Fruit fly (Drosophila melanogaster) whole organism, embryonic: Measurements from ENCODE around the gene CG14273.

ENCODE experiments used
- BEAF-32 ChIP-seq: fragments of 200-800 bp; sonication (Bioruptor generic); optimal IDR thresholded peaks from 3 replicates; lab custom pipeline; 2017; ENCODE audit warnings: missing biosample characterization, missing genetic modification characterization, mild to moderate bottlenecking, moderate library complexity, missing genetic modification reagents
- CG11504 ChIP-seq: fragments of 200-800 bp; sonication (Bioruptor generic); optimal IDR thresholded peaks from 3 replicates; lab custom pipeline; 2019; ENCODE audit warnings: missing biosample characterization, mild to moderate bottlenecking, missing genetic modification characterization, moderate library complexity
- CG13287 ChIP-seq: fragments of 200-800 bp; sonication (Bioruptor generic); IDR thresholded peaks from 2 replicates; pipeline ENCODE4 v1.3.6; 2022; ENCODE audit warnings: missing biosample characterization, missing genetic modification characterization; ENCODE audit not compliant: partially characterized antibody
- CG14014 ChIP-seq: fragments of 200-800 bp; sonication (Bioruptor generic); IDR thresholded peaks from 2 replicates; pipeline ENCODE4 v1.3.6; 2022; ENCODE audit warnings: missing biosample characterization, missing genetic modification characterization
- CG14710 ChIP-seq: fragments of 200-800 bp; sonication (Bioruptor generic); optimal IDR thresholded peaks from 3 replicates; lab custom pipeline; 2019; ENCODE audit warnings: missing biosample characterization, mild to moderate bottlenecking, missing genetic modification characterization, moderate library complexity
- CG15269 ChIP-seq: fragments of 200-800 bp; sonication (Bioruptor generic); optimal IDR thresholded peaks from 2 replicates; lab custom pipeline; 2018; ENCODE audit warnings: missing biosample characterization, mild to moderate bottlenecking, missing genetic modification characterization, moderate library complexity
- CG16813 ChIP-seq: fragments of 200-800 bp; sonication (Bioruptor generic); IDR thresholded peaks from 3 replicates; pipeline ENCODE4 v1.3.6; 2022; ENCODE audit warnings: missing biosample characterization, missing genetic modification characterization; ENCODE audit not compliant: partially characterized antibody
- CG16863 ChIP-seq: fragments of 200-800 bp; sonication (Bioruptor generic); optimal IDR thresholded peaks from 3 replicates; lab custom pipeline; 2016; ENCODE audit warnings: missing biosample characterization, missing genetic modification characterization
- CG17829 ChIP-seq: fragments of 200-800 bp; optimal IDR thresholded peaks from 2 replicates; lab custom pipeline; 2019; ENCODE audit warnings: missing biosample characterization, mild to moderate bottlenecking, missing genetic modification characterization, moderate library complexity
- CG2712 ChIP-seq: fragments of 200-800 bp; optimal IDR thresholded peaks from 3 replicates; lab custom pipeline; 2019; ENCODE audit warnings: missing biosample characterization, mild to moderate bottlenecking, missing genetic modification characterization, moderate library complexity
- CG34422 ChIP-seq: fragments of 200-800 bp; sonication (Bioruptor generic); IDR thresholded peaks from 3 replicates; pipeline ENCODE4 v1.3.6; 2022; ENCODE audit warnings: missing biosample characterization, missing genetic modification characterization
- CG6689 ChIP-seq: fragments of 200-800 bp; sonication (Bioruptor generic); IDR thresholded peaks from 2 replicates; pipeline ENCODE4 v1.3.6; 2022; ENCODE audit warnings: missing biosample characterization, missing genetic modification characterization
- CG7963 ChIP-seq: fragments of 200-800 bp; sonication (Bioruptor generic); IDR thresholded peaks from 3 replicates; pipeline ENCODE4 v1.3.6; 2022; ENCODE audit warnings: missing biosample characterization, missing genetic modification characterization; ENCODE audit not compliant: partially characterized antibody
- CG8290 ChIP-seq, 3 experiments: fragments of 200-800 bp; sonication (Bioruptor generic); optimal IDR thresholded peaks; 2 replicates each; lab custom pipeline; 2016 to 2019; ENCODE audit warnings: missing biosample characterization in 3 of 3, missing genetic modification characterization in 3 of 3, mild to moderate bottlenecking in 2 of 3, moderate library complexity in 1 of 3
- CG9817 ChIP-seq: fragments of 200-800 bp; sonication (Bioruptor generic); optimal IDR thresholded peaks from 2 replicates; lab custom pipeline; 2018; ENCODE audit warnings: missing biosample characterization, mild to moderate bottlenecking, missing genetic modification characterization, moderate library complexity
- Dll ChIP-seq: fragments of 200-800 bp; sonication (Bioruptor generic); IDR thresholded peaks from 4 replicates; pipeline ENCODE4 v1.3.6; 2022; ENCODE audit warnings: missing biosample characterization, missing genetic modification characterization; ENCODE audit not compliant: partially characterized antibody
- Doc3 ChIP-seq: fragments of 200-800 bp; sonication (Bioruptor generic); IDR thresholded peaks from 3 replicates; pipeline ENCODE4 v1.3.6; 2022; ENCODE audit warnings: missing biosample characterization, missing genetic modification characterization; ENCODE audit not compliant: partially characterized antibody
- E2f2 ChIP-seq: fragments of 200-800 bp; sonication (Bioruptor generic); IDR thresholded peaks from 2 replicates; pipeline ENCODE4 v1.3.6; 2022; ENCODE audit warnings: missing biosample characterization, missing genetic modification characterization
- Fer3 ChIP-seq: fragments of 200-800 bp; sonication (Bioruptor generic); optimal IDR thresholded peaks from 2 replicates; lab custom pipeline; 2018; ENCODE audit warnings: missing biosample characterization, mild to moderate bottlenecking, missing genetic modification characterization, moderate library complexity
- HLH4C ChIP-seq: fragments of 200-800 bp; sonication (Bioruptor generic); IDR thresholded peaks from 3 replicates; pipeline ENCODE4 v1.3.6; 2022; ENCODE audit warnings: missing biosample characterization, missing genetic modification characterization; ENCODE audit not compliant: partially characterized antibody
- Lim3 ChIP-seq: fragments of 200-800 bp; sonication (Bioruptor generic); IDR thresholded peaks from 2 replicates; pipeline ENCODE4 v1.3.6; 2022; ENCODE audit warnings: missing biosample characterization, missing genetic modification characterization
- MESR4 ChIP-seq: fragments of 200-800 bp; sonication (Bioruptor generic); optimal IDR thresholded peaks from 2 replicates; lab custom pipeline; 2018; ENCODE audit warnings: missing biosample characterization, mild to moderate bottlenecking, missing genetic modification characterization, moderate library complexity
- Scr ChIP-seq: fragments of 200-800 bp; sonication (Bioruptor generic); IDR thresholded peaks from 2 replicates; pipeline ENCODE4 v1.3.6; 2022; ENCODE audit warnings: missing biosample characterization, missing genetic modification characterization; ENCODE audit not compliant: partially characterized antibody
- Sin3A ChIP-seq: fragments of >200 bp; optimal IDR thresholded peaks from 2 replicates; lab custom pipeline; 2018
- Usf ChIP-seq: fragments of 200-800 bp; sonication (Bioruptor generic); optimal IDR thresholded peaks from 2 replicates; lab custom pipeline; 2017; ENCODE audit warnings: missing genotype, missing biosample characterization, missing genetic modification characterization
- amos ChIP-seq: fragments of 200-800 bp; sonication (Bioruptor generic); IDR thresholded peaks from 2 replicates; pipeline ENCODE4 v1.3.6; 2022; ENCODE audit warnings: missing biosample characterization, missing genetic modification characterization; ENCODE audit not compliant: partially characterized antibody
- ap ChIP-seq: fragments of 200-800 bp; sonication (Bioruptor generic); IDR thresholded peaks from 2 replicates; pipeline ENCODE4 v1.3.6; 2022; ENCODE audit warnings: missing biosample characterization, missing genetic modification characterization
- ato ChIP-seq: fragments of 200-800 bp; sonication (Bioruptor generic); IDR thresholded peaks from 2 replicates; pipeline ENCODE4 v1.3.6; 2022; ENCODE audit warnings: missing biosample characterization, missing genetic modification characterization; ENCODE audit not compliant: partially characterized antibody
- bbx ChIP-seq: fragments of 200-800 bp; sonication (Bioruptor generic); IDR thresholded peaks from 2 replicates; pipeline ENCODE4 v1.3.6; 2022; ENCODE audit warnings: missing biosample characterization, missing genetic modification characterization; ENCODE audit not compliant: partially characterized antibody
- cato ChIP-seq: fragments of 200-800 bp; sonication (Bioruptor generic); optimal IDR thresholded peaks from 2 replicates; lab custom pipeline; 2016; ENCODE audit warnings: missing biosample characterization, missing genetic modification characterization, borderline replicate concordance
- chinmo ChIP-seq: fragments of 200-800 bp; sonication (Bioruptor generic); IDR thresholded peaks from 4 replicates; pipeline ENCODE4 v1.3.6; 2022; ENCODE audit warnings: missing biosample characterization, missing genetic modification characterization; ENCODE audit not compliant: partially characterized antibody
- crp ChIP-seq, 2 experiments: fragments of 200-800 bp; sonication (Bioruptor generic); optimal IDR thresholded peaks; 2 replicates in 1 of 2; 3 replicates in 1 of 2; lab custom pipeline; 2017; ENCODE audit warnings: missing biosample characterization in 2 of 2, missing genetic modification characterization in 2 of 2, mild to moderate bottlenecking in 1 of 2, moderate library complexity in 1 of 2
- dati ChIP-seq: fragments of 200-800 bp; sonication (Bioruptor generic); IDR thresholded peaks from 2 replicates; pipeline ENCODE4 v1.3.6; 2022; ENCODE audit warnings: missing biosample characterization, missing genetic modification characterization
- exex ChIP-seq: fragments of 200-800 bp; sonication (Bioruptor generic); optimal IDR thresholded peaks from 4 replicates; lab custom pipeline; 2018; ENCODE audit warnings: missing biosample characterization, mild to moderate bottlenecking, missing genetic modification characterization, moderate library complexity
- hbn ChIP-seq: fragments of 200-800 bp; sonication (Bioruptor generic); IDR thresholded peaks from 2 replicates; pipeline ENCODE4 v1.3.6; 2022; ENCODE audit warnings: missing biosample characterization, missing genetic modification characterization; ENCODE audit not compliant: partially characterized antibody
- inv ChIP-seq: fragments of 200-800 bp; sonication (Bioruptor generic); IDR thresholded peaks from 2 replicates; pipeline ENCODE4 v1.3.6; 2022; ENCODE audit warnings: missing biosample characterization, missing genetic modification characterization; ENCODE audit not compliant: partially characterized antibody
- knrl ChIP-seq: fragments of 200-800 bp; sonication (Bioruptor generic); IDR thresholded peaks from 3 replicates; pipeline ENCODE4 v1.3.6; 2022; ENCODE audit warnings: missing biosample characterization, missing genetic modification characterization; ENCODE audit not compliant: partially characterized antibody
- mld ChIP-seq: fragments of 200-800 bp; sonication (Bioruptor generic); IDR thresholded peaks from 3 replicates; pipeline ENCODE4 v1.3.6; 2022; ENCODE audit warnings: missing biosample characterization, missing genetic modification characterization; ENCODE audit not compliant: partially characterized antibody
- nerfin-2 ChIP-seq: fragments of 200-800 bp; sonication (Bioruptor generic); IDR thresholded peaks from 2 replicates; pipeline ENCODE4 v1.3.6; 2022; ENCODE audit warnings: missing biosample characterization, missing genetic modification characterization; ENCODE audit not compliant: partially characterized antibody
- sens ChIP-seq: fragments of 200-800 bp; sonication (Bioruptor generic); peaks from one replicate; lab custom pipeline; 2016; ENCODE audit warnings: missing biosample characterization, missing genetic modification characterization
- sim ChIP-seq: fragments of 200-800 bp; sonication (Bioruptor generic); IDR thresholded peaks from 2 replicates; pipeline ENCODE4 v1.3.6; 2022; ENCODE audit warnings: missing biosample characterization, missing genetic modification characterization
- sna ChIP-seq: fragments of 200-800 bp; sonication (Bioruptor generic); IDR thresholded peaks from 2 replicates; pipeline ENCODE4 v1.3.6; 2022; ENCODE audit warnings: missing biosample characterization, missing genetic modification characterization; ENCODE audit not compliant: partially characterized antibody
- sob ChIP-seq: fragments of 200-800 bp; sonication (Bioruptor generic); IDR thresholded peaks from 2 replicates; pipeline ENCODE4 v1.3.6; 2022; ENCODE audit warnings: missing biosample characterization, missing genetic modification characterization
- tna ChIP-seq: fragments of 200-800 bp; sonication (Bioruptor generic); IDR thresholded peaks from 2 replicates; pipeline ENCODE4 v1.3.6; 2022; ENCODE audit warnings: missing biosample characterization, missing genetic modification characterization; ENCODE audit not compliant: partially characterized antibody
- unc-4 ChIP-seq: fragments of 200-800 bp; sonication (Bioruptor generic); IDR thresholded peaks from 2 replicates; pipeline ENCODE4 v1.3.6; 2022; ENCODE audit warnings: missing biosample characterization, missing genetic modification characterization; ENCODE audit not compliant: partially characterized antibody
- vnd ChIP-seq: fragments of 200-800 bp; sonication (Bioruptor generic); IDR thresholded peaks from 3 replicates; pipeline ENCODE4 v1.3.6; 2022; ENCODE audit warnings: missing biosample characterization, missing genetic modification characterization; ENCODE audit not compliant: partially characterized antibody
- vvl ChIP-seq: fragments of 200-800 bp; sonication (Bioruptor generic); IDR thresholded peaks from 2 replicates; pipeline ENCODE4 v1.3.6; 2022; ENCODE audit warnings: missing biosample characterization, missing genetic modification characterization

Gene CG14273

DNA sequence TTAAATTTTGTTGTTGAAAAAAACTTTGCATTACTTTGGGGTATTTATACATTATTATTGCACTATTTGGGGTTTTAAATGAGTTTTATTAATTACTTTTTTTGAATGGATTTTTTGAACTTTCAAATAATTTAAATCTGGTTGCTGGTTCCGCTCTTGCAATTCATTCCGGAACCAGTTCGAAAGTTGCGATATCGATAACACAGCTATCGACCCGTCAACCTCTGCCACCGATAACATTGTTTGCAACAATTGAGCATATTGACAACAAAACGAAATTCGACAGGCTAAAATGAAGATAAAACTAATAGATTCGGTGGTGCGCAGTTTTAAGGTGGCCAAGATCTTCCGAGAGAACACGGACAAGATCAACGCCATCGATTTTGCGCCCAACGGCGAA lies 31.7 kb downstream of the CG14273 start, which contains the start of gene Wdr82 (continued):
- TF ChIP-seq sob (GFP tag; lab: Robert Waterston, UW) = no peak
- TF ChIP-seq CG8290 (GFP tag; optimal IDR thresholded peaks at IDR 0.05; lab: Kevin White, UChicago) = no peak
- peak in 1 of 2 experiments; percentile 10 for TF ChIP-seq CG8290 (tag; optimal IDR thresholded peaks at IDR 0.05; lab: Kevin White, UChicago)
- no peak for TF ChIP-seq ap (GFP tag; lab: Robert Waterston, UW)
- peak; percentile 76 for TF ChIP-seq unc-4 (GFP tag; lab: Robert Waterston, UW)
- TF ChIP-seq CG2712 (tag; lab: Kevin White, UChicago) = peak; percentile 18
- peak; percentile 65 for TF ChIP-seq vnd (GFP tag; lab: Robert Waterston, UW)
- TF ChIP-seq ato (GFP tag; lab: Robert Waterston, UW) = peak; percentile 83
- TF ChIP-seq sens (GFP tag; lab: Kevin White, UChicago) = peak; percentile 82
- peak; percentile 65 for TF ChIP-seq BEAF-32 (GFP tag; lab: Kevin White, UChicago)
- TF ChIP-seq knrl (GFP tag; lab: Robert Waterston, UW) = peak; percentile 55; the same call in 2 of the 3 replicates
- TF ChIP-seq Fer3 = no peak
- TF ChIP-seq CG9817 (tag; lab: Kevin White, UChicago) = no peak
- peak; percentile 77 for TF ChIP-seq amos (GFP tag; lab: Robert Waterston, UW)
- peak; percentile 85 for TF ChIP-seq CG13287 (GFP tag; lab: Robert Waterston, UW)
- TF ChIP-seq Doc3 (GFP tag; lab: Robert Waterston, UW) = peak; percentile 37; the same call in 1 of the 3 replicates
- no peak for TF ChIP-seq CG15269
- peak; percentile 83 for TF ChIP-seq tna (GFP tag; lab: Robert Waterston, UW)
- TF ChIP-seq sna (GFP tag; lab: Robert Waterston, UW) = peak; percentile 73
- peak; percentile 87 for TF ChIP-seq bbx (GFP tag; lab: Robert Waterston, UW)
- TF ChIP-seq Sin3A = peak; percentile 5
- peak; percentile 28 for TF ChIP-seq CG14710 (tag; lab: Kevin White, UChicago)
- no peak for TF ChIP-seq Lim3 (GFP tag; lab: Robert Waterston, UW)
- no peak for TF ChIP-seq CG14014
- peak; percentile 77 for TF ChIP-seq Dll (GFP tag; lab: Robert Waterston, UW)
- 0 out of 2 replicates have a peak, but pooled peaks have one; percentile 12 for TF ChIP-seq vvl (GFP tag; lab: Robert Waterston, UW)
- TF ChIP-seq CG16863 (GFP tag; lab: Kevin White, UChicago) = no peak
- peak; percentile 69 for TF ChIP-seq CG16813 (GFP tag; lab: Robert Waterston, UW)
- no peak for TF ChIP-seq sim (GFP tag; lab: Robert Waterston, UW)
- TF ChIP-seq exex (tag; lab: Kevin White, UChicago) = peak; percentile 7
- TF ChIP-seq inv (GFP tag; lab: Robert Waterston, UW) = peak; percentile 36; the same call in 1 of the 2 replicates
- no peak for TF ChIP-seq Usf (GFP tag; lab: Kevin White, UChicago)
- TF ChIP-seq mld (GFP tag; lab: Robert Waterston, UW) = peak; percentile 59; the same call in 1 of the 3 replicates
- peak; percentile 70; the same call in 1 of the 3 replicates for TF ChIP-seq CG7963 (GFP tag; lab: Robert Waterston, UW)
- peak; percentile 88 for TF ChIP-seq E2f2 (GFP tag; lab: Robert Waterston, UW)
- TF ChIP-seq CG17829 (tag; lab: Kevin White, UChicago) = peak; percentile 31
- peak; percentile 61 for TF ChIP-seq hbn (GFP tag; lab: Robert Waterston, UW)
- no peak for TF ChIP-seq CG6689
- TF ChIP-seq nerfin-2 (GFP tag; lab: Robert Waterston, UW) = peak; percentile 76; the same call in 1 of the 2 replicates
- peak; percentile 77 for TF ChIP-seq CG11504
- peak; percentile 75 for TF ChIP-seq Scr (GFP tag; lab: Robert Waterston, UW)
- peak; percentile 84 for TF ChIP-seq HLH4C (GFP tag; lab: Robert Waterston, UW)
- TF ChIP-seq chinmo (GFP tag; lab: Robert Waterston, UW) = peak; percentile 83
- peak; percentile 71 for TF ChIP-seq MESR4
- TF ChIP-seq crp (GFP tag; optimal IDR thresholded peaks at IDR 0.05; lab: Kevin White, UChicago) = peak in 1 of 2 experiments; percentile 8
- no peak for TF ChIP-seq cato (GFP tag; lab: Kevin White, UChicago)
- no peak for TF ChIP-seq dati (GFP tag; lab: Robert Waterston, UW)
- TF ChIP-seq CG34422 (GFP tag; lab: Robert Waterston, UW) = no peak
